Worm (Caenorhabditis elegans) whole organism, early embryonic: ENCODE results near the gene C38C5.1.

Experiments
- B0310.2 ChIP-seq: sonication (generic microtip); optimal IDR thresholded peaks from 2 replicates; lab custom pipeline; 2016; ENCODE audit warnings: mild to moderate bottlenecking, missing genetic modification characterization, missing compliant biosample characterization
- F13C5.2 ChIP-seq: sonication (generic microtip); optimal IDR thresholded peaks from 2 replicates; lab custom pipeline; 2017; ENCODE audit warnings: mild to moderate bottlenecking, missing genetic modification characterization, inconsistent platforms, missing compliant biosample characterization
- aly-1 ChIP-seq: sonication (generic microtip); optimal IDR thresholded peaks from 2 replicates; lab custom pipeline; 2016; ENCODE audit warnings: missing genetic modification characterization, missing compliant biosample characterization
- ama-1 ChIP-seq: fragments of 150-350 bp; optimal IDR thresholded peaks from 2 replicates; lab custom pipeline; 2014
- ceh-13 ChIP-seq: fragments of 200-800 bp; sonication (Bioruptor generic); optimal IDR thresholded peaks from 2 replicates; lab custom pipeline; 2018; ENCODE audit warnings: mild to moderate bottlenecking, missing genetic modification characterization, missing compliant biosample characterization
- ceh-36 ChIP-seq: sonication (generic microtip); optimal IDR thresholded peaks from 2 replicates; lab custom pipeline; 2016; ENCODE audit warnings: missing genetic modification characterization, inconsistent platforms, missing compliant biosample characterization
- ets-7 ChIP-seq: sonication (generic microtip); optimal IDR thresholded peaks from 2 replicates; lab custom pipeline; 2016; ENCODE audit warnings: missing genotype, missing genetic modification characterization, missing compliant biosample characterization
- flt-1 ChIP-seq: fragments of 200-800 bp; sonication (Bioruptor generic); IDR thresholded peaks from 2 replicates; pipeline ENCODE4 v1.3.6; 2022; ENCODE audit warnings: missing genetic modification characterization, missing compliant biosample characterization
- hmbx-1 ChIP-seq: sonication (generic microtip); optimal IDR thresholded peaks from 2 replicates; lab custom pipeline; 2016; ENCODE audit warnings: mild to moderate bottlenecking, missing genetic modification characterization, missing compliant biosample characterization
- hmg-4 ChIP-seq: fragments of 200-800 bp; sonication (Bioruptor generic); optimal IDR thresholded peaks from 2 replicates; lab custom pipeline; 2018; ENCODE audit warnings: mild to moderate bottlenecking, missing genetic modification characterization, missing compliant biosample characterization
- hnd-1 ChIP-seq: sonication (generic microtip); optimal IDR thresholded peaks from 2 replicates; lab custom pipeline; 2016; ENCODE audit warnings: missing genetic modification characterization, missing compliant biosample characterization
- pes-1 ChIP-seq: fragments of 200-800 bp; sonication (Bioruptor generic); IDR thresholded peaks from 2 replicates; pipeline ENCODE4 v1.3.6; 2022; ENCODE audit warnings: missing genetic modification reagents, missing genetic modification characterization, missing compliant biosample characterization
- scrt-1 ChIP-seq: fragments of 200-800 bp; sonication (Bioruptor generic); IDR thresholded peaks from 2 replicates; pipeline ENCODE4 v1.3.6; 2022; ENCODE audit warnings: missing genetic modification characterization, missing compliant biosample characterization
- sea-1 ChIP-seq: fragments of 200-800 bp; sonication (Bioruptor generic); conservative IDR thresholded peaks from 2 replicates; pipeline ENCODE4 v1.3.6; 2022; ENCODE audit warnings: missing genetic modification characterization, missing compliant biosample characterization
- tbx-11 ChIP-seq: fragments of 200-800 bp; sonication (Bioruptor generic); IDR thresholded peaks from 2 replicates; pipeline ENCODE4 v1.3.6; 2022; ENCODE audit warnings: missing genetic modification characterization, missing compliant biosample characterization
- tbx-37 ChIP-seq: fragments of 200-800 bp; sonication (Bioruptor generic); conservative IDR thresholded peaks from 2 replicates; pipeline ENCODE4 v1.3.6; 2022; ENCODE audit warnings: missing genetic modification reagents, missing genetic modification characterization, missing compliant biosample characterization
- tra-4 ChIP-seq: sonication (generic microtip); optimal IDR thresholded peaks from 2 replicates; lab custom pipeline; 2017; ENCODE audit warnings: missing genetic modification characterization, missing compliant biosample characterization

The C38C5.1 gene

ce11 chrX:5543651-5544050 lies 14.2 kb upstream of the C38C5.1 start, which contains the start of gene C54G7.1:
Gene C54G7.1 (plus strand): TSS chrX:5543951.
- no peak for TF ChIP-seq B0310.2 (tag; lab: Kevin White, UChicago)
- TF ChIP-seq scrt-1, result no peak
- no peak for TF ChIP-seq ceh-13 (GFP tag; lab: Kevin White, UChicago)
- no peak for TF ChIP-seq ama-1 (lab: Kevin White, UChicago)
- no peak for TF ChIP-seq pes-1 (GFP tag; lab: Robert Waterston, UW)
- TF ChIP-seq F13C5.2 (tag; lab: Kevin White, UChicago), result no peak
- TF ChIP-seq tra-4 (tag; lab: Kevin White, UChicago), result no peak
- no peak for TF ChIP-seq tbx-37 (GFP tag; lab: Robert Waterston, UW)
- no peak for TF ChIP-seq hnd-1 (tag; lab: Kevin White, UChicago)
- no peak for TF ChIP-seq hmbx-1 (tag; lab: Kevin White, UChicago)
- no peak for TF ChIP-seq sea-1 (GFP tag; lab: Robert Waterston, UW)

DNA sequence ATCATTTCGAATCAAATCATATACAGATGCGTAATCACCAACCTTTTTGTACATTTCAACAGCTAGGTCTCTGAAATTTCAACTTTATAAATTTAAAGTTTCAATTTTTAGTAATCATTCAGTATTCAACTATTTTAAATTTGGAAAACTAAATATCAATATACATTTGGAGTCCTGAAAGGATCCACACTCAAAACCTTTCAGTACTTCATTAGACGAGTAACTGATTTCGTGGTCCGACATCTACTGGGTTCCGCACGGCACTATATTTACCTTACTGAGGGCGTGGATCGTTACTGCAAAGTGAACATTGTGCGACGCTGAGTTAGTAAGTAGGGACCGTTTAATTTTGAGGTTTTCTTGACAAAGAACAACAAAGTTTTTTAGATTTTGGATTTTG lies 10.0 kb upstream of the C38C5.1 start:
- no peak for TF ChIP-seq ceh-13 (GFP tag; lab: Kevin White, UChicago)
- TF ChIP-seq ama-1 (lab: Kevin White, UChicago), result no peak
- TF ChIP-seq ceh-36 (tag; lab: Kevin White, UChicago), result no peak

DNA sequence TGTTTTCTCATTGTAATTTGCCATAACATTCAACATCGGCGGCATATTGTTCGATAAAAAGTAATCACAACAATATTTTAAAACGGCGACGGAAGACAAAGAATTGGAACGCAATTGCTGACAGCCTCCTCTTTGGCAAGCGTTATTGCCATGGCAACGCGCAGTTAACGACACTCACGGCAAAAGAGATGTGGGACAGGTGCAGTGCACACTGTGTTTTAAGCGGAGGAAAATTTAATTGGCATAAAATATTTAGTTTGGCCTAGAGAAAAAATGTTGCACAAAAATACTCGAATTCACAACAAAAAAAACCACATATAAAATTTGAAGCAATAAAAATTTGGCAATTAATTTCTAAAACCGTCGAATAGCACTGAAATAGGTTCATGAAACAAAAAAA lies 5.2 kb upstream of the C38C5.1 start, which contains the start of gene ifta-1:
TSS of gene ifta-1 (minus strand) at position 101 of the 400 bp plus-strand sequence.
- TF ChIP-seq hmbx-1 (tag; lab: Kevin White, UChicago) (no peak), tbx-11 (no peak), pes-1 (GFP tag; lab: Robert Waterston, UW) (no peak), tbx-37 (GFP tag; lab: Robert Waterston, UW) (no peak), hnd-1 (tag; lab: Kevin White, UChicago) (no peak), B0310.2 (tag; lab: Kevin White, UChicago) (no peak), aly-1 (no peak), hmg-4 (GFP tag; lab: Kevin White, UChicago) (no peak), flt-1 (GFP tag; lab: Robert Waterston, UW) (no peak), F13C5.2 (tag; lab: Kevin White, UChicago) (no peak), sea-1 (GFP tag; lab: Robert Waterston, UW) (no peak), ama-1 (lab: Kevin White, UChicago) (no peak), ceh-13 (GFP tag; lab: Kevin White, UChicago) (no peak), tra-4 (tag; lab: Kevin White, UChicago) (no peak), scrt-1 (no peak)

- TF ChIP-seq scrt-1 (no peak), flt-1 (GFP tag; lab: Robert Waterston, UW) (no peak), hmg-4 (GFP tag; lab: Kevin White, UChicago) (no peak), tbx-11 (no peak), sea-1 (GFP tag; lab: Robert Waterston, UW) (no peak), hmbx-1 (tag; lab: Kevin White, UChicago) (no peak), ceh-36 (tag; lab: Kevin White, UChicago) (no peak), tra-4 (tag; lab: Kevin White, UChicago) (no peak), hnd-1 (tag; lab: Kevin White, UChicago) (no peak), B0310.2 (tag; lab: Kevin White, UChicago) (no peak), tbx-37 (GFP tag; lab: Robert Waterston, UW) (no peak), aly-1 (no peak), pes-1 (GFP tag; lab: Robert Waterston, UW) (no peak), ets-7 (tag; lab: Kevin White, UChicago) (no peak), ama-1 (lab: Kevin White, UChicago) (no peak), ceh-13 (GFP tag; lab: Kevin White, UChicago) (no peak), F13C5.2 (tag; lab: Kevin White, UChicago) (no peak)
Measured at ce11 chrX:5555055-5555629, 2.7 kb upstream of the C38C5.1 start.

DNA sequence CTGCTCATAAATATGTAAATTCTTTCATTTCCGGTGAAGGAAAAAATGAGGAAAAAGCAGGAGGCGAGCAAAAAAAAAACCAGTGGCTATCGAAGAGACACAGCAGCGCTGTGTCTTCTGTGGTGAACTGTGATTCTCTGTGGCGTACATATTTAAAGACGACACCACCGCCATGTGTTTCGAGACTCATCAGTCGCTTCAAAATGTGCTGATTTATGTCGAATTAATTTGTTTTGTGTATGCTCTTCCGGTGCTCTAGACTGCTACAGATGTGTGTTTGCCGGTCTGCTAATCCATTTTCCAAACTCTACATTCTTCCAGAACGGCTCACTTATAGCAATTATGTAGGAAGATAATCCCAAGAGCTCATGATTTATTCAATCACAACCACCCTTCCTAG lies 7.6 kb downstream of the C38C5.1 start:
- TF ChIP-seq tra-4 (tag; lab: Kevin White, UChicago) (no peak), ceh-13 (GFP tag; lab: Kevin White, UChicago) (no peak), tbx-37 (GFP tag; lab: Robert Waterston, UW) (no peak), B0310.2 (tag; lab: Kevin White, UChicago) (no peak), aly-1 (no peak), sea-1 (GFP tag; lab: Robert Waterston, UW) (no peak), hmg-4 (GFP tag; lab: Kevin White, UChicago) (no peak)

ce11 chrX:5567454-5567853 lies 9.6 kb downstream of the C38C5.1 start, which contains the start of gene mec-2:
Gene mec-2 (plus strand): TSS chrX:5567754.
- TF ChIP-seq ets-7 (tag; lab: Kevin White, UChicago), result no peak
- TF ChIP-seq hmg-4 (GFP tag; lab: Kevin White, UChicago), result no peak

DNA sequence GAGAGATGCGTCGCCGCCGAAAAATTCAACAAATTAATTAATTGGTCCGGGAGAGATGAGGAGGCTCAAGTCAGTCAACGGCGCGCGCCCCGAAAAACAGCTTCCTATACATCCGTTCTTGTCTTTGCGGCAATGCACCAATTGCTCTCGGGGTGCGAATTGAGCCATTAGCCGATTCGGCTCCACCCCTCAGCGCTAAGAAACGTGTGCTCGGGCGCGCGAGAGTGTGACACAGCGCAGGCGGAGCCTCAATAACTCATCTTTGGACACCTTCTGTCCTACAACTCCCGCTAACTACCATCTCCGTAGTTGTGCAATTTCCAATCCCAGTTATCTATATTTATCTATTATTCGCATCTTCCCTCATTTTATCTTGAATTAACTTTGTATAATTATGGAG lies 14.8 kb downstream of the C38C5.1 start:
- TF ChIP-seq F13C5.2 (tag; lab: Kevin White, UChicago) (no peak), tbx-37 (GFP tag; lab: Robert Waterston, UW) (no peak), scrt-1 (no peak), B0310.2 (tag; lab: Kevin White, UChicago) (no peak), ceh-36 (tag; lab: Kevin White, UChicago) (no peak), hmbx-1 (tag; lab: Kevin White, UChicago) (no peak), ama-1 (lab: Kevin White, UChicago) (no peak), sea-1 (GFP tag; lab: Robert Waterston, UW) (no peak), hmg-4 (GFP tag; lab: Kevin White, UChicago) (no peak), tra-4 (tag; lab: Kevin White, UChicago) (no peak), hnd-1 (tag; lab: Kevin White, UChicago) (no peak), ceh-13 (GFP tag; lab: Kevin White, UChicago) (no peak), aly-1 (no peak), ets-7 (tag; lab: Kevin White, UChicago) (no peak), tbx-11 (no peak), flt-1 (GFP tag; lab: Robert Waterston, UW) (no peak), pes-1 (GFP tag; lab: Robert Waterston, UW) (no peak)
